Worm (Caenorhabditis elegans) whole organism, late embryonic: ENCODE results near the gene gst-13.

ENCODE experiments used
- Y22D7AL.16 ChIP-seq: sonication (generic microtip); optimal IDR thresholded peaks from 2 replicates; lab custom pipeline; 2016; ENCODE audit warnings: missing genetic modification characterization, missing compliant biosample characterization
- ama-1 ChIP-seq: fragments of 150-350 bp; optimal IDR thresholded peaks from 2 replicates; lab custom pipeline; 2014
- elt-4 ChIP-seq: sonication (generic microtip); optimal IDR thresholded peaks from 2 replicates; lab custom pipeline; 2016; ENCODE audit warnings: missing genetic modification characterization, missing compliant biosample characterization
- gmeb-2 ChIP-seq: sonication (generic microtip); optimal IDR thresholded peaks from 2 replicates; lab custom pipeline; 2016; ENCODE audit warnings: missing genetic modification characterization, inconsistent platforms, missing compliant biosample characterization
- hlh-30 ChIP-seq: sonication (generic microtip); optimal IDR thresholded peaks from 2 replicates; lab custom pipeline; 2017; ENCODE audit warnings: antibody characterized with exemption, missing genetic modification characterization, missing compliant biosample characterization; ENCODE audit not compliant: insufficient read depth
- hlh-6 ChIP-seq: sonication (generic microtip); optimal IDR thresholded peaks from 2 replicates; lab custom pipeline; 2016; ENCODE audit warnings: missing genotype, missing genetic modification characterization, missing compliant biosample characterization
- nhr-11 ChIP-seq: fragments of 150-350 bp; optimal IDR thresholded peaks from 2 replicates; lab custom pipeline; 2014; ENCODE audit warnings: missing biosample characterization, missing genetic modification characterization
- pha-4 ChIP-seq: fragments of 150-350 bp; optimal IDR thresholded peaks from 2 replicates; lab custom pipeline; 2018; ENCODE audit warnings: missing biosample characterization, missing genetic modification reagents, missing genetic modification characterization
- ref-2 ChIP-seq: sonication (generic microtip); optimal IDR thresholded peaks from 2 replicates; lab custom pipeline; 2016; ENCODE audit warnings: missing genetic modification characterization, missing compliant biosample characterization
- tbx-2 ChIP-seq: sonication (generic microtip); optimal IDR thresholded peaks from 2 replicates; lab custom pipeline; 2016; ENCODE audit warnings: missing genetic modification characterization, missing compliant biosample characterization
- unc-86 ChIP-seq: sonication (generic microtip); optimal IDR thresholded peaks from 2 replicates; lab custom pipeline; 2016; ENCODE audit warnings: missing genetic modification characterization, missing compliant biosample characterization

DNA sequence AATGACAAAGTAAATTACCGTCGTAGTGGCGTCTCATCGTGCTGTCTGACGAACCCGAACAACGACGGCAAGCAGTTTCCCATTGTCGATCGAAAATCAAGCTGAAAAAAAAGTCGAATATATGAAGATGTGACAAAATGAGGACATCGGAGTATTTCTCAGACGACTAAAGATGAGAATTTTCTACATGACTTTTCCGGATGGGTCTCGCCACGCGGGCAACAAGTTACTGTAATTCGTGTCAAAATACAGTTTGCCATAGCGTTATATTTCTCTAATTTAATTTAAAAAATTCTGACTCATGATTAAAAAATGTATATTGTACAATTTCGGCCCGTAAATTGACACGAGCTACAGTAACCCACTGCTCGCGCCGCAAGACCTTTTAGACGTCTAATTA lies 41.7 kb downstream of the gst-13 start, which contains the start of gene C01G6.4:
- TF ChIP-seq tbx-2 (tag; lab: Kevin White, UChicago) (no peak), unc-86 (tag; lab: Kevin White, UChicago) (no peak), hlh-6 (tag; lab: Kevin White, UChicago) (no peak), pha-4 (tag; lab: Kevin White, UChicago) (no peak), Y22D7AL.16 (tag; lab: Kevin White, UChicago) (no peak), hlh-30 (tag; lab: Kevin White, UChicago) (no peak), ama-1 (lab: Kevin White, UChicago) (no peak), elt-4 (tag; lab: Kevin White, UChicago) (no peak), nhr-11 (tag; lab: Kevin White, UChicago) (no peak), ref-2 (tag; lab: Kevin White, UChicago) (no peak), gmeb-2 (no peak)
